Fruit fly (Drosophila melanogaster) ovary, adult (tissue): ENCODE measurements around the gene tacc.
A peak's percentile ranks its signal among the peaks of the same experiment; 100 is the strongest.

Experiments used
- CG17801 ChIP-seq: fragments of 200-800 bp; optimal IDR thresholded peaks from 2 replicates; lab custom pipeline; 2019; ENCODE audit warnings: missing biosample characterization, mild to moderate bottlenecking, missing genetic modification characterization, moderate library complexity; ENCODE audit not compliant: partially characterized antibody

tacc gene

dm6 chr3R:4706055-4706454, 42.8 kb downstream of the tacc start:
- TF ChIP-seq CG17801, result peak; percentile 53

dm6 chr3R:4705167-4705566, 43.7 kb downstream of the tacc start:
- no peak for TF ChIP-seq CG17801

- no peak for TF ChIP-seq CG17801
Measured at dm6 chr3R:4694805-4695204, 54.1 kb downstream of the tacc start.

dm6 chr3R:4690508-4690907, 58.3 kb downstream of the tacc start, which contains the start of gene CG33927:
CG33927 (minus strand) TSS chr3R:4690608.
- no peak for TF ChIP-seq CG17801

- TF ChIP-seq CG17801, result no peak
Measured at dm6 chr3R:4687207-4687606, 61.6 kb downstream of the tacc start.
